Fruit fly (Drosophila melanogaster) whole organism, prepupa: Measurements from ENCODE around the gene CG15258.

Experiments used
- CG10631 ChIP-seq: fragments of 200-800 bp; sonication (Bioruptor generic); optimal IDR thresholded peaks from 2 replicates; lab custom pipeline; 2016; ENCODE audit warnings: missing biosample characterization, missing genetic modification characterization
- CG11762 ChIP-seq: fragments of 200-800 bp; sonication (Bioruptor generic); optimal IDR thresholded peaks from 3 replicates; lab custom pipeline; 2016; ENCODE audit warnings: missing biosample characterization, missing genetic modification characterization; ENCODE audit not compliant: insufficient read depth
- CG15336 ChIP-seq: fragments of 200-800 bp; sonication (Bioruptor generic); IDR thresholded peaks from 2 replicates; pipeline ENCODE4 v1.3.6; 2022; ENCODE audit warnings: missing biosample characterization, missing genetic modification characterization
- CG16779 ChIP-seq: fragments of 200-800 bp; sonication (Bioruptor generic); optimal IDR thresholded peaks from 3 replicates; lab custom pipeline; 2017; ENCODE audit warnings: missing biosample characterization, mild to moderate bottlenecking, missing genetic modification characterization
- CG3032 ChIP-seq: fragments of 200-800 bp; optimal IDR thresholded peaks from 2 replicates; lab custom pipeline; 2019; ENCODE audit warnings: missing biosample characterization, mild to moderate bottlenecking, missing genetic modification characterization, moderate library complexity
- CG31627 ChIP-seq: fragments of 200-800 bp; sonication (Bioruptor generic); optimal IDR thresholded peaks from 3 replicates; lab custom pipeline; 2016; ENCODE audit warnings: missing biosample characterization, missing genetic modification characterization
- CG32006 ChIP-seq: fragments of 200-800 bp; sonication (Bioruptor generic); optimal IDR thresholded peaks from 3 replicates; lab custom pipeline; 2017; ENCODE audit warnings: missing biosample characterization, mild to moderate bottlenecking, missing genetic modification characterization
- CG3919 ChIP-seq: fragments of 200-800 bp; sonication (Bioruptor generic); optimal IDR thresholded peaks from 3 replicates; lab custom pipeline; 2016; ENCODE audit warnings: missing biosample characterization, missing genetic modification characterization
- CG4318 ChIP-seq: fragments of 200-800 bp; sonication (Bioruptor generic); optimal IDR thresholded peaks from 3 replicates; lab custom pipeline; 2017; ENCODE audit warnings: missing biosample characterization, mild to moderate bottlenecking, missing genetic modification characterization
- CG6276 ChIP-seq: fragments of 200-800 bp; sonication (Bioruptor generic); optimal IDR thresholded peaks from 2 replicates; lab custom pipeline; 2017; ENCODE audit warnings: missing biosample characterization, mild to moderate bottlenecking, missing genetic modification characterization
- CG6792 ChIP-seq: fragments of 200-800 bp; sonication (Bioruptor generic); optimal IDR thresholded peaks from 3 replicates; lab custom pipeline; 2016; ENCODE audit warnings: missing biosample characterization, missing genetic modification characterization
- CG6854 ChIP-seq: fragments of 200-800 bp; sonication (Bioruptor generic); optimal IDR thresholded peaks from 2 replicates; lab custom pipeline; 2017; ENCODE audit warnings: missing biosample characterization, mild to moderate bottlenecking, missing genetic modification characterization
- CG8119 ChIP-seq: fragments of 200-800 bp; sonication (Bioruptor generic); IDR thresholded peaks from 3 replicates; pipeline ENCODE4 v1.3.6; 2022; ENCODE audit warnings: missing biosample characterization, missing genetic modification characterization
- CG8319 ChIP-seq: fragments of 200-800 bp; sonication (Bioruptor generic); optimal IDR thresholded peaks from 3 replicates; lab custom pipeline; 2016; ENCODE audit warnings: missing biosample characterization, missing genetic modification characterization
- CG8632 ChIP-seq: fragments of 200-800 bp; sonication (Bioruptor generic); optimal IDR thresholded peaks from 3 replicates; lab custom pipeline; 2016; ENCODE audit warnings: missing biosample characterization, missing genetic modification characterization
- CG9139 ChIP-seq: fragments of 200-800 bp; sonication (Bioruptor generic); optimal IDR thresholded peaks from 3 replicates; lab custom pipeline; 2017; ENCODE audit warnings: missing biosample characterization, mild to moderate bottlenecking, missing genetic modification characterization
- Eip75B ChIP-seq: fragments of 200-800 bp; sonication (Bioruptor generic); optimal IDR thresholded peaks from 3 replicates; lab custom pipeline; 2016; ENCODE audit warnings: missing biosample characterization, missing genetic modification characterization
- Eip78C ChIP-seq: fragments of 200-800 bp; sonication (Bioruptor generic); peaks from one replicate; lab custom pipeline; 2016; ENCODE audit warnings: missing biosample characterization, missing genetic modification characterization
- Ets96B ChIP-seq: fragments of 200-800 bp; optimal IDR thresholded peaks from 2 replicates; lab custom pipeline; 2019; ENCODE audit warnings: missing biosample characterization, mild to moderate bottlenecking, missing genetic modification characterization, moderate library complexity
- Gug ChIP-seq: fragments of 200-800 bp; sonication (Bioruptor generic); IDR thresholded peaks from 2 replicates; pipeline ENCODE4 v1.3.6; 2022; ENCODE audit warnings: missing biosample characterization, missing genetic modification characterization
- Hr39 ChIP-seq: fragments of 200-800 bp; sonication (Bioruptor generic); optimal IDR thresholded peaks from 2 replicates; lab custom pipeline; 2016; ENCODE audit warnings: missing biosample characterization, missing genetic modification characterization
- Hr4 ChIP-seq: fragments of 200-800 bp; sonication (Bioruptor generic); optimal IDR thresholded peaks from 3 replicates; lab custom pipeline; 2016; ENCODE audit warnings: missing biosample characterization, missing genetic modification characterization
- Lpt ChIP-seq: fragments of 200-800 bp; sonication (Bioruptor generic); optimal IDR thresholded peaks from 3 replicates; lab custom pipeline; 2016; ENCODE audit warnings: missing biosample characterization, missing genetic modification characterization
- Met ChIP-seq: fragments of 200-800 bp; sonication (Bioruptor generic); optimal IDR thresholded peaks from 3 replicates; lab custom pipeline; 2016; ENCODE audit warnings: missing biosample characterization, missing genetic modification characterization
- OdsH ChIP-seq: fragments of 200-800 bp; sonication (Bioruptor generic); optimal IDR thresholded peaks from 3 replicates; lab custom pipeline; 2016; ENCODE audit warnings: missing biosample characterization, missing genetic modification characterization
- Smox ChIP-seq: fragments of 200-800 bp; sonication (Bioruptor generic); optimal IDR thresholded peaks from 3 replicates; lab custom pipeline; 2016; ENCODE audit warnings: missing biosample characterization, missing genetic modification characterization
- Sox102F ChIP-seq: fragments of 200-800 bp; sonication (Bioruptor generic); optimal IDR thresholded peaks from 2 replicates; lab custom pipeline; 2016; ENCODE audit warnings: missing biosample characterization, mild to moderate bottlenecking, missing genetic modification characterization
- Sox15 ChIP-seq: fragments of 200-800 bp; sonication (Bioruptor generic); optimal IDR thresholded peaks from 3 replicates; lab custom pipeline; 2016; ENCODE audit warnings: missing biosample characterization, missing genetic modification characterization
- cyc ChIP-seq: fragments of 200-800 bp; sonication (Bioruptor generic); optimal IDR thresholded peaks from 3 replicates; lab custom pipeline; 2016; ENCODE audit warnings: missing biosample characterization, missing genetic modification characterization
- dsx ChIP-seq: fragments of 200-800 bp; optimal IDR thresholded peaks from 3 replicates; lab custom pipeline; 2019; ENCODE audit warnings: missing biosample characterization, mild to moderate bottlenecking, missing genetic modification characterization, moderate library complexity; ENCODE audit not compliant: poor library complexity, severe bottlenecking
- esn ChIP-seq: fragments of 200-800 bp; sonication (Bioruptor generic); optimal IDR thresholded peaks from 2 replicates; lab custom pipeline; 2016; ENCODE audit warnings: missing biosample characterization, mild to moderate bottlenecking, missing genetic modification characterization, moderate library complexity
- fd59A ChIP-seq: fragments of 200-800 bp; sonication (Bioruptor generic); optimal IDR thresholded peaks from 2 replicates; lab custom pipeline; 2017; ENCODE audit warnings: missing biosample characterization, mild to moderate bottlenecking, missing genetic modification characterization, missing genetic modification reagents
- fd85E ChIP-seq: fragments of 200-800 bp; sonication (Bioruptor generic); optimal IDR thresholded peaks from 3 replicates; lab custom pipeline; 2016; ENCODE audit warnings: missing biosample characterization, missing genetic modification characterization
- fkh ChIP-seq: fragments of 200-800 bp; sonication (Bioruptor generic); optimal IDR thresholded peaks from 3 replicates; lab custom pipeline; 2017; ENCODE audit warnings: missing biosample characterization, mild to moderate bottlenecking, missing genetic modification characterization, moderate library complexity
- lz ChIP-seq: fragments of 200-800 bp; sonication (Bioruptor generic); optimal IDR thresholded peaks from 3 replicates; lab custom pipeline; 2016; ENCODE audit warnings: missing biosample characterization, missing genetic modification characterization
- ss ChIP-seq, 2 experiments: fragments of 200-800 bp; sonication (Bioruptor generic); optimal IDR thresholded peaks; 2 replicates in 1 of 2; 3 replicates in 1 of 2; lab custom pipeline; 2017 to 2018; ENCODE audit warnings: mild to moderate bottlenecking in 2 of 2, missing biosample characterization in 2 of 2, missing genetic modification characterization in 2 of 2, moderate library complexity in 1 of 2
- svp ChIP-seq: fragments of 200-800 bp; sonication (Bioruptor generic); peaks from one replicate; lab custom pipeline; 2016; ENCODE audit warnings: missing biosample characterization, missing genetic modification characterization
- topi ChIP-seq: fragments of 200-800 bp; sonication (Bioruptor generic); optimal IDR thresholded peaks from 3 replicates; lab custom pipeline; 2016; ENCODE audit warnings: missing biosample characterization, missing genetic modification characterization
- vri ChIP-seq: fragments of 200-800 bp; sonication (Bioruptor generic); optimal IDR thresholded peaks from 3 replicates; lab custom pipeline; 2016; ENCODE audit warnings: missing biosample characterization, mild to moderate bottlenecking, missing genetic modification characterization

The CG15258 gene

DNA sequence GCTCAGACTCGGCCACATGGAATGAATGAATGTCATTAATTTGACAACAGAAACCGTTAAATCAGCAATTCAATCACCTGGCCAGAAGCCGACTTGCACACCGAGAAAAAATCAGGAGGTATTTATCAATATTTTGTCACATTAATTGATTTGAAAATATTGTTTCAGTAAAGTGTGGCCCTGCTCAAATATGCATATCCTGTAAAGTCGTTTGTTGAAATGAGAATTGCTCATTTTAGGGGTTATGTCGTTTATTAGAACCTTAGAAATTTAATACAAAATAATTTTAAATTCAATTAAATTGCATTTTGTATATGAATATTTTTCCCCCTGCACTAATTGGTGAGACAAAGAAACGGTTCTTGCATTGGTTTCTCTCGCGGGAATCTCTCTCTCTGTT is 2.9 kb downstream of the CG15258 start:
- TF ChIP-seq OdsH (GFP tag; lab: Kevin White, UChicago) (peak; percentile 24), lz (GFP tag; lab: Kevin White, UChicago) (no peak), fkh (GFP tag; lab: Kevin White, UChicago) (no peak), CG8632 (GFP tag; lab: Kevin White, UChicago) (no peak), Sox15 (no peak), Gug (GFP tag; lab: Robert Waterston, UW) (no peak), CG16779 (tag; lab: Kevin White, UChicago) (no peak), CG3919 (GFP tag; lab: Kevin White, UChicago) (peak; percentile 23), CG31627 (GFP tag; lab: Kevin White, UChicago) (peak; percentile 36), Hr39 (GFP tag; lab: Kevin White, UChicago) (peak; percentile 8), CG6854 (no peak), Eip75B (GFP tag; lab: Kevin White, UChicago) (no peak), vri (GFP tag; lab: Kevin White, UChicago) (no peak), fd85E (GFP tag; lab: Kevin White, UChicago) (no peak), CG6792 (GFP tag; lab: Kevin White, UChicago) (no peak), CG15336 (GFP tag; lab: Robert Waterston, UW) (peak; percentile 26; the same call in 1 of the 2 replicates), Sox102F (peak; percentile 44), CG10631 (GFP tag; lab: Kevin White, UChicago) (no peak), CG6276 (GFP tag; lab: Kevin White, UChicago) (no peak), dsx (no peak), CG9139 (no peak), Lpt (GFP tag; lab: Kevin White, UChicago) (no peak), Eip78C (GFP tag; lab: Kevin White, UChicago) (peak; percentile 72), CG4318 (GFP tag; lab: Kevin White, UChicago) (no peak), Smox (GFP tag; lab: Kevin White, UChicago) (peak; percentile 28), cyc (GFP tag; lab: Kevin White, UChicago) (peak; percentile 12), svp (peak; percentile 70), CG8119 (0 out of 3 replicates have a peak, but pooled peaks have one; percentile 20), Hr4 (GFP tag; lab: Kevin White, UChicago) (no peak), CG32006 (GFP tag; lab: Kevin White, UChicago) (peak; percentile 5), esn (GFP tag; lab: Kevin White, UChicago) (peak; percentile 53), topi (peak; percentile 33), Met (GFP tag; lab: Kevin White, UChicago) (peak; percentile 53)
- TF ChIP-seq, all 60 proteins: peak for 15

- TF ChIP-seq CG8319 (GFP tag; lab: Kevin White, UChicago) = no peak
- no peak for TF ChIP-seq Lpt (GFP tag; lab: Kevin White, UChicago)
- peak; percentile 20 for TF ChIP-seq CG4318 (GFP tag; lab: Kevin White, UChicago)
- TF ChIP-seq ss (GFP tag; optimal IDR thresholded peaks at IDR 0.05; lab: Kevin White, UChicago) = no peak
- peak; percentile 52 for TF ChIP-seq CG32006 (GFP tag; lab: Kevin White, UChicago)
- peak; percentile 34 for TF ChIP-seq Hr4 (GFP tag; lab: Kevin White, UChicago)
Observed at dm6 chr2L:15350882-15351281, 10.5 kb downstream of the CG15258 start.

DNA sequence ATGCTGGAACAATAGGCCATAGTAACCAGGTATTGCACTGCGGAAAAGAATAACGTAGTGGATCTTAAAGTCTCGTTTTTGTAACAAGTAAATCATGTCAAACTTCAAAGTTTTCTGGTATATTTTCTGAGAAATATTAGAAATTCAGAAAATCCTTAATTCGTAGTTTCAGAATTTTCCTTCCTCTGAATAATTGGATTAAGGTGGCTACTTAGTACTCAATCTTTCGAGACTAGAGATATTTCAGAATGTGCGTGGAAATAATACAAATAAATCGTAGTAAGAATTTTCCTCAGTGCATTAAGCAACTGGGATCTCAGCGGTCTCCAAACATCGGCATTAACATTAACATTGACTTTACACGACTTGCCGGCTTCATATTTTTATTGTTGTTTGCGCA is 12.2 kb downstream of the CG15258 start:
- peak; percentile 17 for TF ChIP-seq Met (GFP tag; lab: Kevin White, UChicago)
- peak; percentile 35 for TF ChIP-seq CG32006 (GFP tag; lab: Kevin White, UChicago)
- TF ChIP-seq lz (GFP tag; lab: Kevin White, UChicago) = no peak
- TF ChIP-seq CG11762 (GFP tag; lab: Kevin White, UChicago) = no peak
- TF ChIP-seq Hr4 (GFP tag; lab: Kevin White, UChicago) = peak; percentile 11
- peak; percentile 15 for TF ChIP-seq CG3032 (tag; lab: Kevin White, UChicago)
- TF ChIP-seq Eip78C (GFP tag; lab: Kevin White, UChicago) = peak; percentile 70
- TF ChIP-seq fd59A (GFP tag; lab: Kevin White, UChicago) = no peak
- TF ChIP-seq Ets96B (tag; lab: Kevin White, UChicago) = peak; percentile 20
- peak; percentile 51 for TF ChIP-seq svp
- TF ChIP-seq esn (GFP tag; lab: Kevin White, UChicago) = peak; percentile 9
- TF ChIP-seq CG3919 (GFP tag; lab: Kevin White, UChicago) = peak; percentile 11
